Worm (Caenorhabditis elegans) whole organism, early embryonic: ENCODE results near the gene Y37D8A.26.

Experiments used
- aly-1 ChIP-seq: sonication (generic microtip); optimal IDR thresholded peaks from 2 replicates; lab custom pipeline; 2016; ENCODE audit warnings: missing genetic modification characterization, missing compliant biosample characterization
- ama-1 ChIP-seq: fragments of 150-350 bp; optimal IDR thresholded peaks from 2 replicates; lab custom pipeline; 2014
- hmbx-1 ChIP-seq: sonication (generic microtip); optimal IDR thresholded peaks from 2 replicates; lab custom pipeline; 2016; ENCODE audit warnings: mild to moderate bottlenecking, missing genetic modification characterization, missing compliant biosample characterization

- no peak for TF ChIP-seq ama-1 (lab: Kevin White, UChicago)
- TF ChIP-seq hmbx-1 (tag; lab: Kevin White, UChicago) = no peak
- TF ChIP-seq aly-1 = no peak
Observed at ce11 chrIII:12806712-12807111, 49.8 kb downstream of the Y37D8A.26 start, which contains the start of gene BE10.5.
